Fruit fly (Drosophila melanogaster) whole organism, pupa: Measurements from ENCODE around the gene Myc.
A peak's percentile ranks its signal among the peaks of the same experiment; 100 is the strongest.

ENCODE experiments used
- CG10348 ChIP-seq: fragments of 200-800 bp; sonication (Bioruptor generic); IDR thresholded peaks from 2 replicates; pipeline ENCODE4 v1.3.6; 2022; ENCODE audit warnings: missing biosample characterization, missing genetic modification characterization
- CG12605 ChIP-seq: fragments of 200-800 bp; sonication (Bioruptor generic); IDR thresholded peaks from 2 replicates; pipeline ENCODE4 v1.3.6; 2022; ENCODE audit warnings: missing biosample characterization, missing genetic modification characterization
- CG13204 ChIP-seq: fragments of 200-800 bp; sonication (Bioruptor generic); optimal IDR thresholded peaks from 2 replicates; lab custom pipeline; 2018; ENCODE audit warnings: missing biosample characterization, mild to moderate bottlenecking, missing genetic modification characterization, moderate library complexity
- CG14655 ChIP-seq: fragments of 200-800 bp; sonication (Bioruptor generic); optimal IDR thresholded peaks from 3 replicates; lab custom pipeline; 2017; ENCODE audit warnings: mild to moderate bottlenecking, missing biosample characterization, missing genetic modification reagents, missing genetic modification characterization
- CG15710 ChIP-seq: fragments of 200-800 bp; sonication (Bioruptor generic); optimal IDR thresholded peaks from 2 replicates; lab custom pipeline; 2018; ENCODE audit warnings: missing biosample characterization, mild to moderate bottlenecking, missing genetic modification characterization, moderate library complexity
- CG17806 ChIP-seq: fragments of 200-800 bp; sonication (Bioruptor generic); optimal IDR thresholded peaks from 2 replicates; lab custom pipeline; 2018; ENCODE audit warnings: missing biosample characterization, mild to moderate bottlenecking, missing genetic modification characterization, moderate library complexity
- CG32121 ChIP-seq: fragments of 200-800 bp; sonication (Bioruptor generic); IDR thresholded peaks from 2 replicates; pipeline ENCODE4 v1.3.6; 2022; ENCODE audit warnings: missing biosample characterization, missing genetic modification characterization
- CG34367 ChIP-seq: fragments of 200-800 bp; sonication (Bioruptor generic); optimal IDR thresholded peaks from 2 replicates; lab custom pipeline; 2018; ENCODE audit warnings: missing biosample characterization, mild to moderate bottlenecking, missing genetic modification characterization
- CG4496 ChIP-seq: fragments of 200-800 bp; sonication (Bioruptor generic); IDR thresholded peaks from 3 replicates; pipeline ENCODE4 v1.3.6; 2022; ENCODE audit warnings: missing biosample characterization, missing genetic modification characterization
- CG8159 ChIP-seq: fragments of 200-800 bp; sonication (Bioruptor generic); optimal IDR thresholded peaks from 3 replicates; lab custom pipeline; 2018; ENCODE audit warnings: missing biosample characterization, mild to moderate bottlenecking, missing genetic modification characterization, moderate library complexity
- CG8301 ChIP-seq: fragments of 200-800 bp; sonication (Bioruptor generic); optimal IDR thresholded peaks from 2 replicates; lab custom pipeline; 2018; ENCODE audit warnings: missing biosample characterization, mild to moderate bottlenecking, missing genetic modification characterization
- CG9948 ChIP-seq: fragments of 200-800 bp; sonication (Bioruptor generic); optimal IDR thresholded peaks from 2 replicates; lab custom pipeline; 2018; ENCODE audit warnings: missing biosample characterization, mild to moderate bottlenecking, missing genetic modification characterization, moderate library complexity
- D1 ChIP-seq: fragments of 200-800 bp; sonication (Bioruptor generic); optimal IDR thresholded peaks from 2 replicates; lab custom pipeline; 2018; ENCODE audit warnings: missing biosample characterization, mild to moderate bottlenecking, missing genetic modification characterization, moderate library complexity
- EcR ChIP-seq: fragments of 200-800 bp; sonication (Bioruptor generic); optimal IDR thresholded peaks from 3 replicates; lab custom pipeline; 2019; ENCODE audit warnings: missing biosample characterization, missing genetic modification characterization, mild to moderate bottlenecking, moderate library complexity, missing genetic modification reagents
- Ets98B ChIP-seq: fragments of 200-800 bp; sonication (Bioruptor generic); IDR thresholded peaks from 2 replicates; pipeline ENCODE4 v1.3.6; 2022; ENCODE audit warnings: missing biosample characterization, missing genetic modification characterization
- Pif1A ChIP-seq: fragments of 200-800 bp; sonication (Bioruptor generic); optimal IDR thresholded peaks from 3 replicates; lab custom pipeline; 2016; ENCODE audit warnings: missing biosample characterization, missing genetic modification characterization
- Pif1B ChIP-seq: fragments of 200-800 bp; sonication (Bioruptor generic); optimal IDR thresholded peaks from 3 replicates; lab custom pipeline; 2016; ENCODE audit warnings: missing biosample characterization, missing genetic modification characterization
- Snoo ChIP-seq: fragments of 200-800 bp; sonication (Bioruptor generic); optimal IDR thresholded peaks from 3 replicates; lab custom pipeline; 2017; ENCODE audit warnings: missing biosample characterization, mild to moderate bottlenecking, missing genetic modification characterization, inconsistent platforms
- fd96Ca ChIP-seq: fragments of 200-800 bp; sonication (Bioruptor generic); IDR thresholded peaks from 3 replicates; pipeline ENCODE4 v1.3.6; 2022; ENCODE audit warnings: missing biosample characterization, missing genetic modification characterization
- rn ChIP-seq: fragments of 200-800 bp; sonication (Bioruptor generic); IDR thresholded peaks from 2 replicates; pipeline ENCODE4 v1.3.6; 2022; ENCODE audit warnings: missing biosample characterization, missing genetic modification characterization

Myc gene

DNA sequence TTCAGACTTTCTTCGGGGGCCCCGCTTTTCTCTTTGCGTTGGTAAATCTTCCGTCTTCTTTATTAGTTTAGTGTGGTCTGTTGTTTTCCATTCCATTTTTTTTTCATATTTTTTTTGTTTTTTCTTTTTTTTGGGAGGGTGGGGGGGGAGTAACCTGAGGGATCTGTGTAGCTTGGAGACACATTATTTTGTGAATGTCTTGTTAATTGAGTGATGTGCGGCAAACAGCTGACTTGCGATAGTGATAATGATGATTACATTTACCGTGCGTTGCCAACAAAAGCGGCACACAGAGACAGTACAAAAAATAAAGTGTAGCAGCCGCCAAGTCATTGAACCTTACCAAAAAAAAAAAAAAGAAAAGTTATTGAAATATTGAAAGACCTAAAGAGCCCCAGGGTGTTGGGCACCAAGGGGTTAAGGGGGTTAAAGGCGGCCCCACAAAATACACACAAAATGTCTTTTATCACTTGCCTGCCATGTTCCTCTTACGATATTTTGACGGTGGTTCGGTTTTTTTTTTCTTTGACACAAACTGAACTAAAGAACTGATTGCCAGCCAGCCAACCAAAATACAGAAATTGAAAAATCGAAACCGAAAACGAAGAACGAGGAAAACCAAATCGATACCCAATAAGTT lies 23.2 kb upstream of the Myc start:
- TF ChIP-seq CG15710 (tag; lab: Kevin White, UChicago) (no peak), CG34367 (tag; lab: Kevin White, UChicago) (no peak), rn (no peak), CG14655 (GFP tag; lab: Kevin White, UChicago) (no peak), CG8159 (tag; lab: Kevin White, UChicago) (no peak), CG32121 (GFP tag; lab: Robert Waterston, UW) (no peak), Ets98B (GFP tag; lab: Robert Waterston, UW) (no peak), CG12605 (GFP tag; lab: Robert Waterston, UW) (no peak), CG17806 (no peak), D1 (tag; lab: Kevin White, UChicago) (no peak), Snoo (tag; lab: Kevin White, UChicago) (no peak), EcR (GFP tag; lab: Kevin White, UChicago) (no peak), CG10348 (GFP tag; lab: Robert Waterston, UW) (no peak), Pif1A (GFP tag; lab: Kevin White, UChicago) (no peak)
- TF ChIP-seq, all 21 proteins: peak for 0

DNA sequence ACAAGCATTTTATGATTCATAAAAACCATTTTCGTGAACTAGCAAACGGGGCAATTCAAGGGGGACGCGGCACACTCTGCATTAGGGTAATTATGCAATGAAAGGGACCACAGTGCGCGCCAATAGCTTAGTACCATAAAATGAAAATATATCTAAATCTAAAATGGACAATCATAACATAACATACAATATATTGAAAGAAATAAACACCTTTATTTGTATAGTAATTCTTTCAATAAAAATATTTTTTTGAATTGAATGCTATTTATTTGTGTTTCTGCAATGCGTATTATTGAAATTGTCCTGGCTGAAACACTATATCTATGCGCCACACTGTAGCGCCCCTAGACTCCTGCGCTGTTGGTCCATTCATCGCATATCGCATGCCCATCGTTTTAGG lies 22.0 kb upstream of the Myc start:
- TF ChIP-seq CG10348 (GFP tag; lab: Robert Waterston, UW) = no peak
- TF ChIP-seq CG4496 (GFP tag; lab: Robert Waterston, UW) = peak; percentile 31; the same call in 1 of the 3 replicates
- TF ChIP-seq D1 (tag; lab: Kevin White, UChicago) = no peak
- peak; percentile 23 for TF ChIP-seq CG9948 (tag; lab: Kevin White, UChicago)
- peak; percentile 22 for TF ChIP-seq CG8159 (tag; lab: Kevin White, UChicago)

DNA sequence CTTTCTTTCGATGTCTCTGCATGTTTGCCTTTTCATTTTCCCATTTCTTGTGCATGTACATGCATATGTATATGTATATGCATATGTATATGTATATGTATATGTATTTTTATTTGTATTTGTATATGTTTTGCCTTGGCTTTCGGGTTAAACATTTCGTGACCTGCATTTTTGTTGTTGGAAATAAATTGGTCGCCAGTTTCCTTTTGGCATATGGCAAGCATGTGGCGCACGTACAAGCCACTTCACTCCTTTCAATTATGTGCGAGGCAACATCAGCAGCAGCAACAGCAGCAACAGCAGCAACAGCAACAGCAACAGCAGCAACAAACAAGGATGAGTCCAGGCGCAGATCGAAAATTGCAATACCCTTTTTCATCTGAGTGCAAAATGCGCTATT lies 21.4 kb upstream of the Myc start:
- no peak for TF ChIP-seq rn
- no peak for TF ChIP-seq Pif1B
- TF ChIP-seq CG17806 = no peak
- TF ChIP-seq CG32121 (GFP tag; lab: Robert Waterston, UW) = no peak
- TF ChIP-seq CG9948 (tag; lab: Kevin White, UChicago) = no peak
- TF ChIP-seq CG8159 (tag; lab: Kevin White, UChicago) = no peak
- TF ChIP-seq CG15710 (tag; lab: Kevin White, UChicago) = no peak
- no peak for TF ChIP-seq EcR (GFP tag; lab: Kevin White, UChicago)
- TF ChIP-seq CG4496 (GFP tag; lab: Robert Waterston, UW) = no peak
- TF ChIP-seq CG12605 (GFP tag; lab: Robert Waterston, UW) = no peak
- TF ChIP-seq CG34367 (tag; lab: Kevin White, UChicago) = no peak
- TF ChIP-seq CG14655 (GFP tag; lab: Kevin White, UChicago) = no peak
- no peak for TF ChIP-seq CG10348 (GFP tag; lab: Robert Waterston, UW)
- no peak for TF ChIP-seq CG8301

DNA sequence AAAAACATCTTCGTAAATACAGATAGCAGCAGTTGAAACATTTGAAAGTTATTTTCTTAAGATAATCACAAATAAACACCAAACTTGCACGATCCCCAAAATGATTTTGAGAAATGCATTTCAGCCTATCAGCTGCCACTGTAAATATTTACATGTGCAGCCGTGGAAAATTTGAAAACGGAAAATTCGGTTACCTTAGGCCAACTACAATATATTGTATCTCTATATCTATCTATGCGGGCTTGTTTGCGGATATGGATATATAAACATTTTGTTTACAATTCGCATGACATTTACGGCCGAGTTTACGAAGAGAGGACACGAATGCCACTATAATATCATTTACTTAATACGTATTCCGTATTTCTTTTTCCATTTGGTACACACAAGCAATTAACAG lies 18.5 kb upstream of the Myc start:
- TF ChIP-seq Pif1B (no peak), CG8301 (no peak), Ets98B (GFP tag; lab: Robert Waterston, UW) (no peak), CG12605 (GFP tag; lab: Robert Waterston, UW) (no peak), rn (no peak), CG9948 (tag; lab: Kevin White, UChicago) (no peak), CG34367 (tag; lab: Kevin White, UChicago) (no peak), CG14655 (GFP tag; lab: Kevin White, UChicago) (no peak), CG13204 (GFP tag; lab: Kevin White, UChicago) (no peak), CG10348 (GFP tag; lab: Robert Waterston, UW) (no peak), CG17806 (no peak)
- TF ChIP-seq, all 21 proteins: peak for 0

DNA sequence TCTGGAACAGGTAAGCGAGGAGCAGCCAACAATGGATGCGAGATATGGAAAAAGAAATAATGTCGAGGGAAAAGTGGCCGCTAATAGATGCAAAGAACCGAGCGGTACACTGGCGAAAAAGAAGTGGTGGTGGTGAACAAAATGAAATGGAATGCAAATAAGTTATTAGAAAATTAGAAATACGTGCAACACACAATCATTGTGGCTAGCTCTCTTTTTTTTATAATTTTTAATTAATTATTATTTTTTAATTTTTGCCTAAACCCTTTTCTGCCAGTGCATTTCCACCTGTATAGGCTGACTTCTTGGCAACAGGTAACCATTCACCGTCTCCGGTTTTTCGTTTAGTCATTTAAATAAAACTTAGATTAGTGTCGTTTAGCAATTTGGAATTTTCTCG lies 17.8 kb upstream of the Myc start:
- no peak for TF ChIP-seq CG15710 (tag; lab: Kevin White, UChicago)
- no peak for TF ChIP-seq CG17806
- TF ChIP-seq CG14655 (GFP tag; lab: Kevin White, UChicago) = peak; percentile 24
- no peak for TF ChIP-seq CG12605 (GFP tag; lab: Robert Waterston, UW)
- no peak for TF ChIP-seq D1 (tag; lab: Kevin White, UChicago)
- no peak for TF ChIP-seq Pif1A (GFP tag; lab: Kevin White, UChicago)
- TF ChIP-seq fd96Ca (GFP tag; lab: Robert Waterston, UW) = 0 out of 3 replicates have a peak, but pooled peaks have one; percentile 30
- no peak for TF ChIP-seq Pif1B
- TF ChIP-seq CG4496 (GFP tag; lab: Robert Waterston, UW) = no peak
- no peak for TF ChIP-seq CG8301

DNA sequence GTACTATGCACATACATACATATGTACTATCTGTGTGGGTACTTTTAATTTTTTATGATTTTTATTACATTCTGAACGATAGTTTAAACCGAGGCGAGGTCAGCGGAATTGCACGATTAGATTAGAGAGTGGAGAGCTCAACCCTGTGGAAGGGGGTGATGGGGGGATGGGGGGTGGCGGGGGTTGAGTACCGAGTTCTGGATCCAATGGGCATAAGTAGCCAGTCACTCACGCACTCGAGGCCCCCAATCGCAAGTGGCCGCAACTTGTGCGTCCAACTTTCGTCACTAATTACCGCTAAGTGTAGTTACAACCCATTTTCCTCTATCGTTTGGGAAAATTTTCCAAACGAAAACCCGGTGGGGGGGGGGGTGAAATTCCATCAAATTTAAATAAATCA lies 16.7 kb upstream of the Myc start:
- TF ChIP-seq CG4496 (GFP tag; lab: Robert Waterston, UW) = no peak
- TF ChIP-seq, all 21 proteins: peak for 0

DNA sequence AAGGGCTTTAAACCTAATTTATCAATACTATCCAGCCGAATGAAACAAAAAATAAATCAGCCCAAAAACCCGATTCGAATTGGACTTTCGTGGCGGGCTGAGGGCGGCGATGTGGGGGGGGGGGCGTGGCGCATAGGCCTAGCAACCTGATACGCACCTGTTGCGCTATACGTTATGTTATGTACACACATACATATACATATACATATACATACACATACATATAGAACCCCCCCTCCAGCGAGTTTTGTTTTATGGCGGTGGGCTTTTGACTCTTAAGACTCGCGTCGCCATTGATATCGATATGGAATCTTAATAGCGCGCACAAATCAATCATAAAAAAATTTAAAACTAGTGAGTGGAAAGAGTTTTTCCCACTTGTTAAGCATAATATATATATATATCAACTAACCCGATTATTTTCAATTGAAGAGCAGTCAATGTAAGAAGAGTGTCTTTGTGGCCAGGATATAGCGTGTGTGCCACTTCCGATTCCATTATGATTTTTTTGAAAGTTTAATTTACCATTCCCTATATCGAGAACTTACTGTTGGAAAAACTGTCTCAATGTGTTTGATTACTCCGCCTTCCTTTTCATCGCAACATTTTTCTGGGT lies 15.9 kb upstream of the Myc start:
- no peak for TF ChIP-seq D1 (tag; lab: Kevin White, UChicago)
- TF ChIP-seq CG4496 (GFP tag; lab: Robert Waterston, UW) = no peak
- TF ChIP-seq Ets98B (GFP tag; lab: Robert Waterston, UW) = no peak
- TF ChIP-seq EcR (GFP tag; lab: Kevin White, UChicago) = no peak
- TF ChIP-seq CG9948 (tag; lab: Kevin White, UChicago) = no peak
- no peak for TF ChIP-seq Pif1B
- no peak for TF ChIP-seq Pif1A (GFP tag; lab: Kevin White, UChicago)
- TF ChIP-seq Snoo (tag; lab: Kevin White, UChicago) = no peak
- TF ChIP-seq CG13204 (GFP tag; lab: Kevin White, UChicago) = no peak
- no peak for TF ChIP-seq CG32121 (GFP tag; lab: Robert Waterston, UW)
